Fruit fly (Drosophila melanogaster): Measurements from ENCODE around the gene CG4041.
A peak's percentile ranks its signal among the peaks of the same experiment; 100 is the strongest.

DNA sequence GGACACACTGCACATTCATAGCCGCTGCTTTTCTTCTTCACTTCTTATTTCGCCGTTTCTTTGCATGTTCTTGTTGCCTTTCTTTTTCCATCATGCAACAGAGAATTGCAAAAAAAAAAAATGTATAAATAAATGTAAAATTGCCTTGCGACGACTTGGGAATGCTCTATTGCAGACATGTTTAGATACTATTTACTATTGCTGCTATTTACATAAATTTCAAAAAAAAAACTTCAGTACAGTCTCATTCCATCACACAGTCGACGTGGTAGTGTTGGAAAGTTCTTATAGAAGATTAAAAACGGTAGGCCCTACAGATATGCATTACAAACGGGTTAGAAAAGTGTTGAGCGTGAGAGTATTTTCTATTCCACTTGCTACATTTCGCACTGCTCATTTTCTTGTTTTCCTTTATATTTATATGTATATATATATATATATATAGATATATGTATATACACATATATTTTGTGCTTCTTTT lies 6.4 kb downstream of the CG4041 start:
- peak; percentile 44 for TF ChIP-seq psq (optimal IDR thresholded peaks at IDR 0.05)
- TF ChIP-seq h (optimal IDR thresholded peaks at IDR 0.05), result no peak
- no peak for TF ChIP-seq insv (optimal IDR thresholded peaks at IDR 0.05)
